Worm (Caenorhabditis elegans): Measurements from ENCODE around the gene lido-7.
"Not testable (repeated sequence)": the region's sequence is repeated elsewhere in the genome, so short reads cannot be mapped to it uniquely, and the experiment has no call there.

- TF ChIP-seq unc-62 (GFP tag; optimal IDR thresholded peaks at IDR 0.05); elt-1 (tag; optimal IDR thresholded peaks at IDR 0.05); lin-11 (tag; optimal IDR thresholded peaks at IDR 0.05); nhr-11 (tag; optimal IDR thresholded peaks at IDR 0.05); nhr-237 (tag; optimal IDR thresholded peaks at IDR 0.05); snpc-4 (tag; optimal IDR thresholded peaks at IDR 0.05); skn-1 (tag; optimal IDR thresholded peaks at IDR 0.05): not testable (repeated sequence)
Measured at ce11 chrII:3032480-3032879, 44.4 kb downstream of the lido-7 start, which contains the start of gene B0454.6.

Data from whole organism, L2 larva.